Worm (Caenorhabditis elegans) whole organism, L2 larva: ENCODE measurements around the gene ttr-15.

Experiments
- ama-1 ChIP-seq: fragments of 150-350 bp; optimal IDR thresholded peaks from 2 replicates; lab custom pipeline; 2018; ENCODE audit warnings: inconsistent platforms
- nhr-11 ChIP-seq: fragments of 150-350 bp; optimal IDR thresholded peaks from 2 replicates; lab custom pipeline; 2014; ENCODE audit warnings: missing biosample characterization, missing genetic modification characterization

ce11 chrIII:10373845-10374244, 36.2 kb downstream of the ttr-15 start:
- TF ChIP-seq ama-1 (no peak), nhr-11 (tag; lab: Kevin White, UChicago) (no peak)
